Fruit fly (Drosophila melanogaster) whole organism, adult: ENCODE data around the gene CG6951.

Experiments
- CG11617 ChIP-seq: fragments of 200-800 bp; sonication (Bioruptor generic); optimal IDR thresholded peaks from 2 replicates; lab custom pipeline; 2017; ENCODE audit warnings: mild to moderate bottlenecking, missing biosample characterization, missing genetic modification reagents, missing genetic modification characterization
- CG12768 ChIP-seq: fragments of 200-800 bp; sonication (Bioruptor generic); optimal IDR thresholded peaks from 2 replicates; lab custom pipeline; 2017; ENCODE audit warnings: missing biosample characterization, missing genetic modification characterization, mild to moderate bottlenecking, moderate library complexity, missing genetic modification reagents
- CG14711 ChIP-seq: fragments of 200-800 bp; sonication (Bioruptor generic); optimal IDR thresholded peaks from 2 replicates; lab custom pipeline; 2018; ENCODE audit warnings: missing biosample characterization, mild to moderate bottlenecking, missing genetic modification characterization, moderate library complexity
- CG1620 ChIP-seq: fragments of 200-800 bp; sonication (Bioruptor generic); optimal IDR thresholded peaks from 2 replicates; lab custom pipeline; 2016; ENCODE audit warnings: missing biosample characterization, missing genetic modification characterization
- Clk ChIP-seq: fragments of 200-800 bp; sonication (Bioruptor generic); optimal IDR thresholded peaks from 2 replicates; lab custom pipeline; 2017; ENCODE audit warnings: missing biosample characterization, missing genetic modification characterization
- Crg-1 ChIP-seq: fragments of 200-800 bp; sonication (Bioruptor generic); optimal IDR thresholded peaks from 2 replicates; lab custom pipeline; 2016; ENCODE audit warnings: missing biosample characterization, missing genetic modification characterization
- Mnt ChIP-seq: fragments of 200-800 bp; sonication (Bioruptor generic); optimal IDR thresholded peaks from 2 replicates; lab custom pipeline; 2016; ENCODE audit warnings: missing biosample characterization, mild to moderate bottlenecking, missing genetic modification characterization
- cic ChIP-seq: fragments of 200-800 bp; sonication (Bioruptor generic); optimal IDR thresholded peaks from 2 replicates; lab custom pipeline; 2017; ENCODE audit warnings: missing biosample characterization, mild to moderate bottlenecking, missing genetic modification characterization, moderate library complexity
- ovo ChIP-seq: fragments of 200-800 bp; sonication (Bioruptor generic); optimal IDR thresholded peaks from 2 replicates; lab custom pipeline; 2016; ENCODE audit warnings: missing biosample characterization, missing genetic modification characterization
- tj ChIP-seq: fragments of 200-800 bp; sonication (Bioruptor generic); optimal IDR thresholded peaks from 3 replicates; lab custom pipeline; 2017; ENCODE audit warnings: missing biosample characterization, mild to moderate bottlenecking, missing genetic modification characterization, moderate library complexity
- toe ChIP-seq: fragments of 200-800 bp; sonication (Bioruptor generic); optimal IDR thresholded peaks from 2 replicates; lab custom pipeline; 2016; ENCODE audit warnings: missing biosample characterization, missing genetic modification characterization

DNA sequence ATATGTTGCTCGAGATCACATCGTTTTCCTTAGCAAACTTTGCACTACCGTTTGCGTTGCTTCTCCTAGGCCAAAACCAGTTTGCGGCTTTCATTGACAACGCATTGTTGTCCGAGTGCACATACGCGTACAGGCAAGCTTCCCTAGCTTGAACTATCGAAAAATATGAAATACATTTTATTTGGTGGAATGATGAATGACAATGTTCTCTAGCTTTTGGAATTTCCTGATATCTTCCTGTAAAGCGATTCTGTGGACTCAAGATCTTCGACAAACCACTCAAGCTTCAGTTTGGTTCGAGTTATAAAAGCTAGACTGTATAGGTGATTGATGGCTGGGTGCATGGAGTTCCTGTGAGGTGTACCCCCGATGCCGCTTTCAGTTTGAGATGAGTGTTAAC lies 45.2 kb upstream of the CG6951 start:
- TF ChIP-seq CG1620 (no peak), ovo (GFP tag; lab: Kevin White, UChicago) (no peak), Crg-1 (no peak), CG14711 (peak; percentile 21), CG11617 (GFP tag; lab: Kevin White, UChicago) (no peak), CG12768 (GFP tag; lab: Kevin White, UChicago) (no peak), Clk (GFP tag; lab: Kevin White, UChicago) (no peak), toe (no peak), Mnt (GFP tag; lab: Kevin White, UChicago) (no peak), cic (GFP tag; lab: Kevin White, UChicago) (no peak), tj (GFP tag; lab: Kevin White, UChicago) (no peak)
